Worm (Caenorhabditis elegans) whole organism, young adult: ENCODE results near the gene K06H7.8.
A peak's percentile ranks its signal among the peaks of the same experiment; 100 is the strongest.

ENCODE experiments used
- B0035.1 ChIP-seq: sonication (generic microtip); optimal IDR thresholded peaks from 2 replicates; lab custom pipeline; 2016; ENCODE audit warnings: missing genetic modification characterization, mild to moderate bottlenecking, missing compliant biosample characterization, missing genotype, missing genetic modification reagents
- D2030.7 ChIP-seq: fragments of 200-800 bp; sonication (Bioruptor generic); IDR thresholded peaks from 2 replicates; pipeline ENCODE4 v1.3.6; 2022; ENCODE audit warnings: missing genetic modification reagents, missing genetic modification characterization, missing compliant biosample characterization
- F23B12.7 ChIP-seq: sonication (generic microtip); optimal IDR thresholded peaks from 2 replicates; lab custom pipeline; 2017; ENCODE audit warnings: missing genetic modification characterization, mild to moderate bottlenecking, missing compliant biosample characterization, antibody characterized with exemption, moderate library complexity; ENCODE audit not compliant: insufficient read depth
- F39B2.1 ChIP-seq: fragments of 200-800 bp; sonication (Bioruptor generic); IDR thresholded peaks from 2 replicates; pipeline ENCODE4 v1.3.6; 2022; ENCODE audit warnings: missing genetic modification reagents, missing genetic modification characterization, missing compliant biosample characterization
- F49E8.2 ChIP-seq: sonication (generic microtip); optimal IDR thresholded peaks from 3 replicates; lab custom pipeline; 2017; ENCODE audit warnings: missing genetic modification characterization, mild to moderate bottlenecking, missing compliant biosample characterization, antibody characterized with exemption, moderate library complexity; ENCODE audit not compliant: insufficient read depth
- F52B5.7 ChIP-seq: sonication (generic microtip); optimal IDR thresholded peaks from 2 replicates; lab custom pipeline; 2016; ENCODE audit warnings: mild to moderate bottlenecking, missing genetic modification characterization, missing compliant biosample characterization
- F55B11.4 ChIP-seq: sonication (generic microtip); optimal IDR thresholded peaks from 2 replicates; lab custom pipeline; 2016; ENCODE audit warnings: missing compliant biosample characterization, missing genetic modification characterization, borderline replicate concordance; ENCODE audit not compliant: insufficient read depth
- F57C9.4 ChIP-seq: sonication (generic microtip); optimal IDR thresholded peaks from 2 replicates; lab custom pipeline; 2017; ENCODE audit warnings: mild to moderate bottlenecking, missing genetic modification characterization, missing compliant biosample characterization
- Y67H2A.10 ChIP-seq: fragments of 200-800 bp; sonication (Bioruptor generic); conservative IDR thresholded peaks from 2 replicates; pipeline ENCODE4 v1.3.6; 2022; ENCODE audit warnings: missing genetic modification reagents, missing genetic modification characterization, missing compliant biosample characterization
- Y95B8A.8 ChIP-seq: fragments of 200-800 bp; sonication (Bioruptor generic); IDR thresholded peaks from 2 replicates; pipeline ENCODE4 v1.3.6; 2022; ENCODE audit warnings: missing genetic modification reagents, missing genetic modification characterization, missing compliant biosample characterization
- akir-1 ChIP-seq: fragments of 200-800 bp; sonication (Bioruptor generic); optimal IDR thresholded peaks from 2 replicates; lab custom pipeline; 2018; ENCODE audit warnings: mild to moderate bottlenecking, missing genetic modification characterization, moderate library complexity, missing compliant biosample characterization
- aptf-2 ChIP-seq: fragments of 200-800 bp; sonication (Bioruptor generic); conservative IDR thresholded peaks from 2 replicates; pipeline ENCODE4 v1.3.6; 2022; ENCODE audit warnings: missing genetic modification reagents, missing genetic modification characterization, missing compliant biosample characterization
- athp-1 ChIP-seq: sonication (generic microtip); optimal IDR thresholded peaks from 2 replicates; lab custom pipeline; 2017; ENCODE audit warnings: mild to moderate bottlenecking, missing genetic modification characterization, missing compliant biosample characterization
- attf-5 ChIP-seq: fragments of 200-800 bp; sonication (Bioruptor generic); optimal IDR thresholded peaks from 2 replicates; lab custom pipeline; 2018; ENCODE audit warnings: mild to moderate bottlenecking, missing genetic modification characterization, missing compliant biosample characterization
- bed-2 ChIP-seq: fragments of 200-800 bp; sonication (Bioruptor generic); IDR thresholded peaks from 2 replicates; pipeline ENCODE4 v1.3.6; 2022; ENCODE audit warnings: missing genetic modification reagents, missing genetic modification characterization, missing compliant biosample characterization
- cebp-1 ChIP-seq, 2 experiments: fragments of 200-800 bp in 1 of 2; sonication (Bioruptor generic) in 1 of 2; sonication (generic microtip) in 1 of 2; IDR thresholded peaks in 1 of 2; optimal IDR thresholded peaks in 1 of 2; 2 replicates each; pipeline versions ENCODE4 v1.3.6 to Lab custom; 2017 to 2022; ENCODE audit warnings: missing compliant biosample characterization in 2 of 2, missing genetic modification characterization in 2 of 2, mild to moderate bottlenecking in 1 of 2, missing genetic modification reagents in 1 of 2, moderate library complexity in 1 of 2
- cebp-2 ChIP-seq: fragments of 200-800 bp; sonication (Bioruptor generic); IDR thresholded peaks from 2 replicates; pipeline ENCODE4 v1.3.6; 2022; ENCODE audit warnings: missing genetic modification characterization, missing compliant biosample characterization
- ceh-100 ChIP-seq: fragments of 200-800 bp; sonication (Bioruptor generic); IDR thresholded peaks from 2 replicates; pipeline ENCODE4 v1.3.6; 2022; ENCODE audit warnings: missing genetic modification reagents, missing genetic modification characterization, missing compliant biosample characterization
- ceh-40 ChIP-seq: fragments of 200-800 bp; sonication (Bioruptor generic); IDR thresholded peaks from 2 replicates; pipeline ENCODE4 v1.3.6; 2022; ENCODE audit warnings: missing genetic modification characterization, missing compliant biosample characterization
- ceh-58 ChIP-seq: fragments of 200-800 bp; sonication (Bioruptor generic); IDR thresholded peaks from 2 replicates; pipeline ENCODE4 v1.3.6; 2022; ENCODE audit warnings: missing genetic modification characterization, missing compliant biosample characterization
- die-1 ChIP-seq: sonication (generic microtip); optimal IDR thresholded peaks from 2 replicates; lab custom pipeline; 2016; ENCODE audit warnings: missing genotype, mild to moderate bottlenecking, missing genetic modification characterization, missing compliant biosample characterization
- dpff-1 ChIP-seq: sonication (generic microtip); optimal IDR thresholded peaks from 2 replicates; lab custom pipeline; 2017; ENCODE audit warnings: mild to moderate bottlenecking, missing genetic modification characterization, missing compliant biosample characterization
- egl-18 ChIP-seq: fragments of 200-800 bp; sonication (Bioruptor generic); IDR thresholded peaks from 2 replicates; pipeline ENCODE4 v1.3.6; 2022; ENCODE audit warnings: missing genetic modification reagents, missing genetic modification characterization, missing compliant biosample characterization
- egl-44 ChIP-seq: fragments of 200-800 bp; sonication (Bioruptor generic); IDR thresholded peaks from 2 replicates; pipeline ENCODE4 v1.3.6; 2022; ENCODE audit warnings: missing genetic modification reagents, missing genetic modification characterization, missing compliant biosample characterization
- egrh-3 ChIP-seq: fragments of 200-800 bp; sonication (Bioruptor generic); IDR thresholded peaks from 2 replicates; pipeline ENCODE4 v1.3.6; 2022; ENCODE audit warnings: missing genetic modification reagents, missing genetic modification characterization, missing compliant biosample characterization
- fkh-3 ChIP-seq: sonication (generic microtip); optimal IDR thresholded peaks from 2 replicates; lab custom pipeline; 2016; ENCODE audit warnings: mild to moderate bottlenecking, missing genetic modification characterization, missing compliant biosample characterization
- him-1 ChIP-seq: sonication (generic microtip); optimal IDR thresholded peaks from 2 replicates; lab custom pipeline; 2016; ENCODE audit warnings: missing genotype, missing genetic modification reagents, missing genetic modification characterization, missing compliant biosample characterization
- hlh-26 ChIP-seq: fragments of 200-800 bp; sonication (Bioruptor generic); conservative IDR thresholded peaks from 2 replicates; pipeline ENCODE4 v1.3.6; 2022; ENCODE audit warnings: missing genetic modification reagents, missing genetic modification characterization, missing compliant biosample characterization
- hmg-20 ChIP-seq: fragments of 200-800 bp; sonication (Bioruptor generic); IDR thresholded peaks from 2 replicates; pipeline ENCODE4 v1.3.6; 2022; ENCODE audit warnings: missing genetic modification reagents, missing genetic modification characterization, missing compliant biosample characterization
- lin-26 ChIP-seq: fragments of 200-800 bp; sonication (Bioruptor generic); IDR thresholded peaks from 2 replicates; pipeline ENCODE4 v1.3.6; 2022; ENCODE audit warnings: missing genetic modification reagents, missing genetic modification characterization, missing compliant biosample characterization
- lin-40 ChIP-seq: sonication (generic microtip); optimal IDR thresholded peaks from 2 replicates; lab custom pipeline; 2016; ENCODE audit warnings: missing genetic modification characterization, mild to moderate bottlenecking, missing compliant biosample characterization, missing genotype, missing genetic modification reagents
- lin-54 ChIP-seq: fragments of 200-800 bp; sonication (Bioruptor generic); optimal IDR thresholded peaks from 2 replicates; lab custom pipeline; 2018; ENCODE audit warnings: mild to moderate bottlenecking, missing genetic modification characterization, missing compliant biosample characterization
- mcd-1 ChIP-seq: fragments of 200-800 bp; sonication (Bioruptor generic); IDR thresholded peaks from 2 replicates; pipeline ENCODE4 v1.3.6; 2022; ENCODE audit warnings: missing genetic modification reagents, missing genetic modification characterization, missing compliant biosample characterization
- nfyb-1 ChIP-seq: fragments of 200-800 bp; sonication (Bioruptor generic); IDR thresholded peaks from 2 replicates; pipeline ENCODE4 v1.3.6; 2022; ENCODE audit warnings: missing genetic modification reagents, missing genetic modification characterization, missing compliant biosample characterization
- nhr-179 ChIP-seq: sonication (generic microtip); optimal IDR thresholded peaks from 2 replicates; lab custom pipeline; 2016; ENCODE audit warnings: mild to moderate bottlenecking, missing genetic modification characterization, missing compliant biosample characterization
- nhr-90 ChIP-seq: sonication (generic microtip); optimal IDR thresholded peaks from 2 replicates; lab custom pipeline; 2016; ENCODE audit warnings: missing genotype, mild to moderate bottlenecking, missing genetic modification characterization, missing compliant biosample characterization
- pha-4 ChIP-seq: fragments of 150-350 bp; sonication (generic microtip); optimal IDR thresholded peaks from 2 replicates; lab custom pipeline; 2014; ENCODE audit warnings: missing biosample characterization, missing genetic modification reagents, missing genetic modification characterization
- sdz-38 ChIP-seq: sonication (generic microtip); optimal IDR thresholded peaks from 2 replicates; lab custom pipeline; 2016; ENCODE audit warnings: missing genotype, missing genetic modification characterization, missing compliant biosample characterization
- snpc-3.4 ChIP-seq: sonication (generic microtip); optimal IDR thresholded peaks from 2 replicates; lab custom pipeline; 2017; ENCODE audit warnings: missing genetic modification characterization, mild to moderate bottlenecking, missing compliant biosample characterization, antibody characterized with exemption, moderate library complexity, missing genotype, missing genetic modification reagents
- somi-1 ChIP-seq: fragments of 200-800 bp; sonication (Bioruptor generic); optimal IDR thresholded peaks from 2 replicates; lab custom pipeline; 2018; ENCODE audit warnings: mild to moderate bottlenecking, missing genetic modification characterization, missing compliant biosample characterization
- tbp1 ChIP-seq: fragments of 200-800 bp; sonication (Bioruptor generic); optimal IDR thresholded peaks from 2 replicates; lab custom pipeline; 2018; ENCODE audit warnings: mild to moderate bottlenecking, missing genetic modification characterization, missing compliant biosample characterization
- tbx-9 ChIP-seq: sonication (generic microtip); optimal IDR thresholded peaks from 2 replicates; lab custom pipeline; 2016; ENCODE audit warnings: borderline replicate concordance, missing genetic modification characterization, inconsistent platforms, missing compliant biosample characterization
- tlf-1 ChIP-seq: fragments of 200-800 bp; sonication (Bioruptor generic); optimal IDR thresholded peaks from 2 replicates; lab custom pipeline; 2018; ENCODE audit warnings: mild to moderate bottlenecking, missing genetic modification characterization, missing compliant biosample characterization
- xnd-1 ChIP-seq: sonication (generic microtip); optimal IDR thresholded peaks from 2 replicates; lab custom pipeline; 2016; ENCODE audit warnings: missing genotype, missing genetic modification reagents, missing genetic modification characterization, missing compliant biosample characterization
- zim-3 ChIP-seq: sonication (generic microtip); optimal IDR thresholded peaks from 2 replicates; lab custom pipeline; 2017; ENCODE audit warnings: mild to moderate bottlenecking, missing genetic modification characterization, moderate library complexity, missing compliant biosample characterization
- ztf-18 ChIP-seq: sonication (generic microtip); optimal IDR thresholded peaks from 2 replicates; lab custom pipeline; 2016; ENCODE audit warnings: missing genotype, mild to moderate bottlenecking, missing genetic modification characterization, missing compliant biosample characterization
- ztf-22 ChIP-seq: fragments of 200-800 bp; sonication (Bioruptor generic); optimal IDR thresholded peaks from 2 replicates; lab custom pipeline; 2018; ENCODE audit warnings: mild to moderate bottlenecking, missing genetic modification characterization, moderate library complexity, missing compliant biosample characterization
- ztf-26 ChIP-seq: sonication (generic microtip); optimal IDR thresholded peaks from 2 replicates; lab custom pipeline; 2017; ENCODE audit warnings: missing genetic modification characterization, missing compliant biosample characterization

K06H7.8 gene

DNA sequence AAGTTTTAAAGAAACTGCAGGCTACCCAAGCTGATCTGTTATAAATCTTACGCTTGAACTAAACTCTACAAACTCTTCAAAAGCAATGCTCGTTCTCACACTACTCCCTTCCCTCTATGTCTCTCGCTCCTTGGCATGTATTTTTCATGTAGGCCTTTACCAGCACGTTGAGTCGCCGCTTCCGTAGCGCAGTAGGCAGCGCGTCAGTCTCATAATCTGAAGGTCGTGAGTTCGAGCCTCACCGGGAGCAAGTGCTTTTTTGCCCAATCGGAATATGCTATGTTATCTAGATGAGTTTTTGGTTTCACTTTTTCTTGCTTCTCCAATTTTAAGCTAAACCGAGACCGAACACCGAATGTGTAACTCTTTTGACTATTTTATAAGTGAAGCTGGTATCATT, 8.5 kb upstream of the K06H7.8 start (continued):
- peak; percentile 43 for TF ChIP-seq F23B12.7 (tag; lab: Kevin White, UChicago)
- no peak for TF ChIP-seq cebp-2 (GFP tag; lab: Robert Waterston, UW)
- no peak for TF ChIP-seq ceh-58 (GFP tag; lab: Robert Waterston, UW)
- no peak for TF ChIP-seq bed-2
- no peak for TF ChIP-seq F57C9.4 (tag; lab: Kevin White, UChicago)
- TF ChIP-seq attf-5 (GFP tag; lab: Kevin White, UChicago) = peak; percentile 14
- TF ChIP-seq Y67H2A.10 (GFP tag; lab: Robert Waterston, UW) = no peak
- TF ChIP-seq ceh-40 = no peak
- TF ChIP-seq pha-4 = no peak
- no peak for TF ChIP-seq athp-1 (tag; lab: Kevin White, UChicago)
- peak; percentile 2 for TF ChIP-seq F52B5.7 (tag; lab: Kevin White, UChicago)
- peak; percentile 28 for TF ChIP-seq snpc-3.4 (tag; lab: Kevin White, UChicago)
- no peak for TF ChIP-seq F39B2.1 (GFP tag; lab: Robert Waterston, UW)
- no peak for TF ChIP-seq egrh-3 (GFP tag; lab: Robert Waterston, UW)
- peak; percentile 80 for TF ChIP-seq lin-26 (GFP tag; lab: Robert Waterston, UW)
- no peak for TF ChIP-seq egl-18 (GFP tag; lab: Robert Waterston, UW)
- TF ChIP-seq tbx-9 = no peak
- no peak for TF ChIP-seq hmg-20 (GFP tag; lab: Robert Waterston, UW)
- no peak for TF ChIP-seq F55B11.4 (tag; lab: Kevin White, UChicago)
- no peak for TF ChIP-seq B0035.1 (tag; lab: Kevin White, UChicago)
- peak; percentile 53 for TF ChIP-seq ztf-18
- TF ChIP-seq somi-1 (GFP tag; lab: Kevin White, UChicago) = no peak
- TF ChIP-seq xnd-1 (tag; lab: Kevin White, UChicago) = no peak
- TF ChIP-seq nhr-179 (tag; lab: Kevin White, UChicago) = no peak
- peak; percentile 69 for TF ChIP-seq die-1
- TF ChIP-seq F49E8.2 (tag; lab: Kevin White, UChicago) = no peak
- peak; percentile 67 for TF ChIP-seq nhr-90
- no peak for TF ChIP-seq dpff-1 (tag; lab: Kevin White, UChicago)
- TF ChIP-seq lin-40 (tag; lab: Kevin White, UChicago) = peak; percentile 34
- peak; percentile 69 for TF ChIP-seq him-1
- no peak for TF ChIP-seq cebp-1 (GFP tag; IDR thresholded peaks at IDR 0.05; lab: Robert Waterston, UW)
- peak; percentile 53 for TF ChIP-seq cebp-1 (tag; optimal IDR thresholded peaks at IDR 0.05; lab: Kevin White, UChicago)
- TF ChIP-seq tbp1 (GFP tag; lab: Kevin White, UChicago) = peak; percentile 95
- no peak for TF ChIP-seq sdz-38 (tag; lab: Kevin White, UChicago)
- no peak for TF ChIP-seq egl-44
- TF ChIP-seq tlf-1 (GFP tag; lab: Kevin White, UChicago) = no peak
- no peak for TF ChIP-seq fkh-3 (tag; lab: Kevin White, UChicago)
- TF ChIP-seq ceh-100 (GFP tag; lab: Robert Waterston, UW) = no peak; the same call in 1 of the 2 replicates
- no peak for TF ChIP-seq Y95B8A.8 (GFP tag; lab: Robert Waterston, UW)
- peak; percentile 39; the same call in 1 of the 2 replicates for TF ChIP-seq mcd-1 (GFP tag; lab: Robert Waterston, UW)
- peak; percentile 45; the same call in 1 of the 2 replicates for TF ChIP-seq D2030.7 (GFP tag; lab: Robert Waterston, UW)
- TF ChIP-seq ztf-22 (GFP tag; lab: Kevin White, UChicago) = no peak
- TF ChIP-seq lin-54 (GFP tag; lab: Kevin White, UChicago) = peak; percentile 31
- no peak for TF ChIP-seq ztf-26 (tag; lab: Kevin White, UChicago)
- TF ChIP-seq aptf-2 = 0 out of 2 replicates have a peak, but pooled peaks have one; percentile 33
- TF ChIP-seq akir-1 (GFP tag; lab: Kevin White, UChicago) = no peak
- TF ChIP-seq nfyb-1 (GFP tag; lab: Robert Waterston, UW) = peak; percentile 65; the same call in 1 of the 2 replicates
- TF ChIP-seq zim-3 (tag; lab: Kevin White, UChicago) = peak; percentile 45
- no peak for TF ChIP-seq hlh-26 (GFP tag; lab: Robert Waterston, UW)
